Worm (Caenorhabditis elegans) whole organism, midembryonic: ENCODE measurements around the gene clc-6.

ENCODE experiments used
- T22C8.4 ChIP-seq: fragments of 200-800 bp; sonication (Bioruptor generic); IDR thresholded peaks from 2 replicates; pipeline ENCODE4 v1.3.6; 2022; ENCODE audit warnings: missing genetic modification characterization, missing compliant biosample characterization
- cog-1 ChIP-seq: sonication (generic microtip); optimal IDR thresholded peaks from 2 replicates; lab custom pipeline; 2016; ENCODE audit warnings: missing genetic modification characterization, missing compliant biosample characterization
- flt-1 ChIP-seq: fragments of 200-800 bp; sonication (Bioruptor generic); IDR thresholded peaks from 2 replicates; pipeline ENCODE4 v1.3.6; 2022; ENCODE audit warnings: missing genetic modification characterization, missing compliant biosample characterization
- klf-2 ChIP-seq: fragments of 200-800 bp; sonication (Bioruptor generic); conservative IDR thresholded peaks from 2 replicates; pipeline ENCODE4 v1.3.6; 2022; ENCODE audit warnings: missing genetic modification reagents, missing genetic modification characterization, missing compliant biosample characterization
- med-1 ChIP-seq: sonication (generic microtip); optimal IDR thresholded peaks from 2 replicates; lab custom pipeline; 2017; ENCODE audit warnings: missing genetic modification characterization, mild to moderate bottlenecking, missing compliant biosample characterization, antibody characterized with exemption, missing genetic modification reagents; ENCODE audit not compliant: insufficient read depth
- ref-1 ChIP-seq: fragments of 200-800 bp; sonication (Bioruptor generic); conservative IDR thresholded peaks from 2 replicates; pipeline ENCODE4 v1.3.6; 2022; ENCODE audit warnings: missing genetic modification reagents, missing genetic modification characterization, missing compliant biosample characterization
- tab-1 ChIP-seq: fragments of 200-800 bp; sonication (Bioruptor generic); IDR thresholded peaks from 2 replicates; pipeline ENCODE4 v1.3.6; 2022; ENCODE audit warnings: missing genetic modification characterization, missing compliant biosample characterization
- ztf-23 ChIP-seq: fragments of 200-800 bp; sonication (Bioruptor generic); IDR thresholded peaks from 2 replicates; pipeline ENCODE4 v1.3.6; 2022; ENCODE audit warnings: missing genetic modification reagents, missing genetic modification characterization, missing compliant biosample characterization
- ztf-29 ChIP-seq: fragments of 200-800 bp; sonication (Bioruptor generic); IDR thresholded peaks from 2 replicates; pipeline ENCODE4 v1.3.6; 2022; ENCODE audit warnings: missing genetic modification reagents, missing genetic modification characterization, missing compliant biosample characterization

Gene clc-6

DNA sequence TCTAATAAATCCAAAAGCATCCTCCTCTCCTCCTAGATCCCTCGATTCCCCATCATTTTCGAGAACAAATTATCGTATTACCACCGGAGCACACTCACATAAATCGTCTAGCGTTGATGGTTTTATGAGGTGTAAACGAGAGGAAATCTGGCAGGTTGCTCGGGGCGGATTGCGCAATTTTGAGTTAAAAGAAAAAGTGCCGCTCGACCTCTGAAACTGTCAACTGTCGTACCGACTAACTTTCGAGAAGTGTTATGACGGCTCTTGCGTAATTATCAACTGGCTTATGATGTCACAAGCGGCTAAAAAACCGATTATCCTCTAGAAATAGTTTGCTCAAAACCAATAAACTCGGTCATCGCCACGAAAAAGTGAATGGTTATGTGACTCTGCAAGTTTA, 10.5 kb upstream of the clc-6 start:
- no peak for TF ChIP-seq med-1 (GFP tag; lab: Kevin White, UChicago)
- TF ChIP-seq flt-1: no peak
- TF ChIP-seq klf-2 (GFP tag; lab: Robert Waterston, UW): no peak
- TF ChIP-seq ref-1 (GFP tag; lab: Robert Waterston, UW): no peak
- no peak for TF ChIP-seq ztf-23
- TF ChIP-seq tab-1 (GFP tag; lab: Robert Waterston, UW): no peak
- no peak for TF ChIP-seq T22C8.4 (GFP tag; lab: Robert Waterston, UW)

DNA sequence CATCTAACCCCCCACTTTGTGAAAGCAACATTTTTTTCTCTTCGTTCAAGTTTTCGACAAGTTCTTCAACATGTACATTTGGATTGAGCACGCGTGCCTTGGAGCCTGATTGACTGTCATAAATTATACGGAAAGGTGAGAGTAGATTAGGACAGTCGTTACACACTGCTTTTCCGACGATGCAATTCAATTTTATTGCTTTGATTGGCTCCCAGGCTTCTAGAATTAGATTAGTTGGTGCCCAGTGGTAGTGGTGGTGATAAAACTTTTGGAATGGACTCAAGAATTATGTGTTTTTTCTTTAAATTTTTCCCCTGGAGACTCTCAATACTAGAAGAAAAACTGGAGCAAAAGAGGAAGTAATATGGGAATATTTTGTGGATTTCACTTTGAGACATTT, 8.4 kb upstream of the clc-6 start:
- TF ChIP-seq med-1 (GFP tag; lab: Kevin White, UChicago) (no peak), flt-1 (no peak), cog-1 (no peak), tab-1 (GFP tag; lab: Robert Waterston, UW) (no peak), klf-2 (GFP tag; lab: Robert Waterston, UW) (no peak), ztf-23 (no peak), ref-1 (GFP tag; lab: Robert Waterston, UW) (no peak), ztf-29 (GFP tag; lab: Robert Waterston, UW) (no peak), T22C8.4 (GFP tag; lab: Robert Waterston, UW) (no peak)

DNA sequence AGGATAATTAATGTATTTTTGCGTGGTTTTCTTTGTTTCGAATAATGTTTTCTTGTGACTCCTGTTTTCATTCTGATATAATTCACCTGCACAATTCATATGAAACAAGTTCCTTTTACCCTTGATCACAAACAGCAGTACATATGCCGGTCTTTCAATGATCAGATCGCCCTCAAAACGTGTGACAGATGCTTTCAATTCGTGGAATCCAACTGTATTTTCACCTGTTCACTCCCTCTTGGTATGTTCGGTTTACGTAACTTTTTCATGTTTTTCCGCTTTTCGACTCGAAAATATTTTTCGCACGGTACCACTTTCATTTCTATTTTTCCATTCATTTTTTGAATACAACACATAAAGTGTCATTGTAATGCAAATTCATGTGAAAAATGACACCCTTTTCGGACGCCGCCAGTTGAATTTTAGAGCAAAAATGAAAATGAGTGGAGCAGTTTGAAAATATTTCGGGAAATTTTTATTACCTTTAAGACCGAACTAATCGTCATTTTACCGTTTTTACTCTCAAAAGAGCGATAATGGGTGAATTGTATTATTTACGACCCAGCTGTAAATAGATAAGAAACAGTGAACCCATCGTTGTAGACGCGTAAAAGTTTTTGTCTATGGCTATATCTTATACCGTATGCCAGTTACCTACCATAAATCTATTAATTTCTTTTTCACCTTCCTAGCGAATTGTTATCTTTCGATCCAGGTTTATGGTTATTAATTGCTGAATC, 6.0 kb upstream of the clc-6 start, which contains the start of gene K10D6.4:
K10D6.4 (plus strand) TSS at position 100 of the 740 bp plus-strand sequence.
- TF ChIP-seq tab-1 (GFP tag; lab: Robert Waterston, UW) (no peak), ztf-23 (no peak), med-1 (GFP tag; lab: Kevin White, UChicago) (no peak), klf-2 (GFP tag; lab: Robert Waterston, UW) (no peak), cog-1 (no peak), ztf-29 (GFP tag; lab: Robert Waterston, UW) (no peak), flt-1 (no peak), ref-1 (GFP tag; lab: Robert Waterston, UW) (no peak), T22C8.4 (GFP tag; lab: Robert Waterston, UW) (no peak)

- TF ChIP-seq flt-1 (no peak), ztf-23 (no peak), klf-2 (GFP tag; lab: Robert Waterston, UW) (no peak), ztf-29 (GFP tag; lab: Robert Waterston, UW) (no peak), tab-1 (GFP tag; lab: Robert Waterston, UW) (no peak), med-1 (GFP tag; lab: Kevin White, UChicago) (no peak), cog-1 (no peak), ref-1 (GFP tag; lab: Robert Waterston, UW) (no peak)
Measured at ce11 chrV:11200316-11200715, 4.3 kb upstream of the clc-6 start, which contains the start of gene K10D6.3. K10D6.3 (plus strand) TSS chrV:11200616.

ce11 chrV:11199497-11199896, 3.5 kb upstream of the clc-6 start:
- TF ChIP-seq tab-1 (GFP tag; lab: Robert Waterston, UW) (no peak), T22C8.4 (GFP tag; lab: Robert Waterston, UW) (no peak), ref-1 (GFP tag; lab: Robert Waterston, UW) (no peak), cog-1 (no peak), flt-1 (no peak), med-1 (GFP tag; lab: Kevin White, UChicago) (no peak), ztf-23 (no peak), ztf-29 (GFP tag; lab: Robert Waterston, UW) (no peak), klf-2 (GFP tag; lab: Robert Waterston, UW) (no peak)

ce11 chrV:11198094-11198493, 2.1 kb upstream of the clc-6 start:
- TF ChIP-seq klf-2 (GFP tag; lab: Robert Waterston, UW): no peak
- TF ChIP-seq T22C8.4 (GFP tag; lab: Robert Waterston, UW): no peak

DNA sequence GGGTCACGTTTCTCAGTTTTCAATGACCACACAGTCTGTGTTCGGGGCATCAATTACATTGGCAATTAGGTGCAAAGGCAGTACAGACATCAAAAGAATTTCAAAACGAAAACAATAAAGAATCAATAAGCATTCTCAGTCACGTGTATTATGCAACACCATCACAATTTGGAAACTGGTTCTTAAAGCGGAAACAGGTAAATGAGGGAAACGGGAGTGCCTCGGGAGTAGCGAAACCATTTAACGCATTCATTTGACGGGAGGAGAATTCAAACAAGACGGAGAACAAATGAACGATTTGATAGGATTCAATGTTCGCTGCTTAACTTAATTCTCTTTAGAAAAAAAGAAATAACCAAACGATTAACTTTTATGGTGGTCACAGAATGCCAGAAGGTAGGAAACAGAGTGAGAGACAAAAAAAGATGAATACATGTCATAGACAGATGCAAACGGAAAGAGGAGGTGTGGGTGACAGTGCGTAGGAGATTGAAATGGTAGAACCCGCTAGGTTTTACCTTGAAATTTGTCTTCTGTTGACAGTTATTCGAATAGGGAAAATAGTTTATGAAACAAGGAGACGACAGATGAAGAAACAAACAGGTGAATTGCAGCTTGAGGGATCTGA, 736 bp upstream of the clc-6 start:
- no peak for TF ChIP-seq tab-1 (GFP tag; lab: Robert Waterston, UW)
- TF ChIP-seq med-1 (GFP tag; lab: Kevin White, UChicago): no peak
- no peak for TF ChIP-seq ref-1 (GFP tag; lab: Robert Waterston, UW)
- no peak for TF ChIP-seq ztf-29 (GFP tag; lab: Robert Waterston, UW)
- TF ChIP-seq cog-1: no peak
- no peak for TF ChIP-seq klf-2 (GFP tag; lab: Robert Waterston, UW)
- no peak for TF ChIP-seq T22C8.4 (GFP tag; lab: Robert Waterston, UW)
- no peak for TF ChIP-seq ztf-23
- TF ChIP-seq flt-1: no peak

DNA sequence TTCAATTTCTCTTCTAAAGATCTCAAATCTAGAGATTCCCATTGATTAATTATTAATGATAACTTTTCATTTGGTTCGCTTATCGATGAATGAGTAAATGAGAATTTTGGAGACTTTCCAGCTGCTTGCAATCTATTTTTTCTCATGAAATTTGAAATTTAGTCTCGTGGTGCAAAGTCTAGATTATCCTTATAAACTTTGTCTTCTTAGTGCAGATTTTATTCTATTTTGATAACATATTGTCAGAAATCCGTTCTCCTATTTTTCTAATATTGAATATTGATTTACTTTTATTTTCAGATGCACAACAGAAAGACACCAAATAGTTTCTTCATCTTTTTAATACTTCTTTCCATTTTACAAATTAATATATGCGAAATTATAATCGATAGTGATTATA, 5.0 kb downstream of the clc-6 start, which contains the start of gene lgc-49:
lgc-49 (plus strand) TSS at position 301 of the 400 bp plus-strand sequence.
- TF ChIP-seq med-1 (GFP tag; lab: Kevin White, UChicago) (no peak), ztf-29 (GFP tag; lab: Robert Waterston, UW) (no peak), ref-1 (GFP tag; lab: Robert Waterston, UW) (no peak), tab-1 (GFP tag; lab: Robert Waterston, UW) (no peak), T22C8.4 (GFP tag; lab: Robert Waterston, UW) (no peak), cog-1 (no peak), flt-1 (no peak), ztf-23 (no peak), klf-2 (GFP tag; lab: Robert Waterston, UW) (no peak)

ce11 chrV:11182925-11183324, 13.1 kb downstream of the clc-6 start, which contains the start of gene cnc-10:
cnc-10 (plus strand) TSS chrV:11183225.
- TF ChIP-seq ztf-29 (GFP tag; lab: Robert Waterston, UW) (no peak), tab-1 (GFP tag; lab: Robert Waterston, UW) (no peak), med-1 (GFP tag; lab: Kevin White, UChicago) (no peak), klf-2 (GFP tag; lab: Robert Waterston, UW) (no peak), cog-1 (no peak), ref-1 (GFP tag; lab: Robert Waterston, UW) (no peak), T22C8.4 (GFP tag; lab: Robert Waterston, UW) (no peak), flt-1 (no peak), ztf-23 (no peak)
